Fruit fly (Drosophila melanogaster) whole organism: Measurements from ENCODE around the gene CG4839.

ENCODE experiments used
- CG8478 ChIP-seq: fragments of >200 bp; optimal IDR thresholded peaks from 2 replicates; lab custom pipeline; 2018; ENCODE audit warnings: inconsistent platforms
- Dll ChIP-seq: fragments of >200 bp; optimal IDR thresholded peaks from 2 replicates; lab custom pipeline; 2017
- EcR ChIP-seq, 2 experiments: fragments of >200 bp; optimal IDR thresholded peaks; 2 replicates each; lab custom pipeline; 2017; ENCODE audit warnings: missing biosample characterization in 2 of 2, missing genetic modification characterization in 2 of 2, missing genetic modification reagents in 2 of 2
- pan ChIP-seq: fragments of >200 bp; optimal IDR thresholded peaks from 2 replicates; lab custom pipeline; 2017
- psq ChIP-seq: fragments of >200 bp; optimal IDR thresholded peaks from 2 replicates; lab custom pipeline; 2017
- usp ChIP-seq: fragments of >200 bp; optimal IDR thresholded peaks from 2 replicates; lab custom pipeline; 2017; ENCODE audit warnings: missing biosample characterization, missing genetic modification characterization, mixed read lengths

Gene CG4839

DNA sequence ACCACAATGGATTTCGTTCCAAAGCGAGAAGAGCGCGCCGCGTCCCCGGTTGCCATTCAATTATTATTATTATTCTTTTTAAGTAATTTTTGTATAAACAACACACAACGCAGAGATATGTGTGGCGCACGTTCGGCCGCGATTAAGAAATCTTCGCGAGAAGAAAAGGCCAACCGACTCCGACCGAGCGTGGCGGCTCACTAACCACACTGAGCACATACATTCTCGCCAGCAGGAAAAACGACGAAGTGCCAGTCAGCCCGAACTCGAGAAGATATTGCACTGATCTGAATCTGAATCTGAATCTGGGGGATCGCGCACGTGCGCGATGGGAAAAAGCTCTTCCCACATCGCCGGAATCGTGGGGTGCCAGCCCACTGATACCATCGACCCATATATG lies 54.3 kb downstream of the CG4839 start, which contains the start of gene Sur:
TSS of gene Sur (minus strand) at position 207 of the 400 bp plus-strand sequence.
- TF ChIP-seq EcR (GFP tag; optimal IDR thresholded peaks at IDR 0.05; lab: Kevin White, UChicago) = no peak
- TF ChIP-seq psq = no peak
- no peak for TF ChIP-seq pan (lab: Kevin White, UChicago)
- no peak for TF ChIP-seq usp
- TF ChIP-seq Dll (lab: Kevin White, UChicago) = no peak
- TF ChIP-seq CG8478 = no peak

dm6 chr2L:10200847-10201246 lies 56.3 kb downstream of the CG4839 start, which contains the start of the genes Ripalpha and RpL7:
TSS of gene Ripalpha (minus strand) at chr2L:10200974.
TSS of gene RpL7 (plus strand) at chr2L:10201004.
- TF ChIP-seq psq (no peak), Dll (lab: Kevin White, UChicago) (no peak), pan (lab: Kevin White, UChicago) (no peak), CG8478 (no peak), EcR (GFP tag; optimal IDR thresholded peaks at IDR 0.05; lab: Kevin White, UChicago) (no peak), usp (no peak)

- TF ChIP-seq EcR (GFP tag; optimal IDR thresholded peaks at IDR 0.05; lab: Kevin White, UChicago) (no peak), Dll (lab: Kevin White, UChicago) (no peak), psq (no peak), usp (no peak), pan (lab: Kevin White, UChicago) (no peak), CG8478 (no peak)
Observed at dm6 chr2L:10201743-10202142, 57.2 kb downstream of the CG4839 start.

- TF ChIP-seq pan (lab: Kevin White, UChicago) (no peak), Dll (lab: Kevin White, UChicago) (no peak), usp (no peak), CG8478 (no peak), EcR (GFP tag; optimal IDR thresholded peaks at IDR 0.05; lab: Kevin White, UChicago) (no peak), psq (no peak)
Observed at dm6 chr2L:10203933-10204509, 59.4 kb downstream of the CG4839 start, which contains the start of gene CG34159. TSS of gene CG34159 (minus strand) at chr2L:10204317.

- TF ChIP-seq psq (no peak), EcR (GFP tag; optimal IDR thresholded peaks at IDR 0.05; lab: Kevin White, UChicago) (no peak), usp (no peak), CG8478 (no peak), pan (lab: Kevin White, UChicago) (no peak), Dll (lab: Kevin White, UChicago) (no peak)
Observed at dm6 chr2L:10205940-10206339, 61.4 kb downstream of the CG4839 start.
